Fruit fly (Drosophila melanogaster): ENCODE data around the gene CG5693.
A peak's percentile ranks its signal among the peaks of the same experiment; 100 is the strongest.

CG5693 gene

dm6 chr2L:17963071-17963567, 43.3 kb upstream of the CG5693 start, which contains the start of gene CG5674 (continued):
- no peak for TF ChIP-seq mirr (GFP tag; optimal IDR thresholded peaks at IDR 0.05)
- TF ChIP-seq Mrtf (GFP tag; IDR thresholded peaks at IDR 0.05): no peak
- peak; percentile 40 for TF ChIP-seq Mes4 (GFP tag; optimal IDR thresholded peaks at IDR 0.05)
- no peak for TF ChIP-seq ab (GFP tag; optimal IDR thresholded peaks at IDR 0.05)
- peak; percentile 91 for TF ChIP-seq amos (GFP tag; IDR thresholded peaks at IDR 0.05; ENCODE audit: partially characterized antibody)
- TF ChIP-seq CG4328 (GFP tag; optimal IDR thresholded peaks at IDR 0.05): no peak
- TF ChIP-seq Sox102F (GFP tag; optimal IDR thresholded peaks at IDR 0.05): no peak
- TF ChIP-seq scrt (GFP tag; optimal IDR thresholded peaks at IDR 0.05): no peak
- peak; percentile 35 for TF ChIP-seq Meics (GFP tag; optimal IDR thresholded peaks at IDR 0.05)
- TF ChIP-seq CG4820 (GFP tag; optimal IDR thresholded peaks at IDR 0.05): peak; percentile 30
- no peak for TF ChIP-seq Nf-YB (GFP tag; optimal IDR thresholded peaks at IDR 0.05)
- no peak for TF ChIP-seq pan (optimal IDR thresholded peaks at IDR 0.05)
- TF ChIP-seq pan (GFP tag; optimal IDR thresholded peaks at IDR 0.05 in 1 of 2, IDR thresholded peaks at IDR 0.05 in 1 of 2): peak in 1 of 2 experiments; percentile 52
- TF ChIP-seq YL-1 (GFP tag; optimal IDR thresholded peaks at IDR 0.05): peak; percentile 57
- peak; percentile 58; the same call in 1 of the 3 replicates for TF ChIP-seq CG3726 (GFP tag; IDR thresholded peaks at IDR 0.05)
- no peak for TF ChIP-seq exex (tag; optimal IDR thresholded peaks at IDR 0.05)
- TF ChIP-seq CG5953 (GFP tag; IDR thresholded peaks at IDR 0.05): peak; percentile 27; the same call in 1 of the 2 replicates
- TF ChIP-seq dmrt11E (tag; optimal IDR thresholded peaks at IDR 0.05): no peak
- TF ChIP-seq CG13123 (GFP tag; optimal IDR thresholded peaks at IDR 0.05): no peak
- no peak for TF ChIP-seq hth (optimal IDR thresholded peaks at IDR 0.05)
- TF ChIP-seq Dp (GFP tag; optimal IDR thresholded peaks at IDR 0.05): peak; percentile 21
- peak; percentile 14 for TF ChIP-seq CrebB (tag; optimal IDR thresholded peaks at IDR 0.05)
- TF ChIP-seq Camta (GFP tag; optimal IDR thresholded peaks at IDR 0.05): peak; percentile 67
- TF ChIP-seq maf-S (GFP tag; optimal IDR thresholded peaks at IDR 0.05): no peak
- TF ChIP-seq chm (GFP tag; IDR thresholded peaks at IDR 0.05): 0 out of 2 replicates have a peak, but pooled peaks have one; percentile 18
- TF ChIP-seq CG9215 (GFP tag; IDR thresholded peaks at IDR 0.05): peak; percentile 58
- no peak for TF ChIP-seq bigmax (GFP tag; optimal IDR thresholded peaks at IDR 0.05)
- TF ChIP-seq cg (GFP tag; optimal IDR thresholded peaks at IDR 0.05): no peak
- peak; percentile 89 for TF ChIP-seq pzg (GFP tag; optimal IDR thresholded peaks at IDR 0.05)
- TF ChIP-seq CG32767 (GFP tag; IDR thresholded peaks at IDR 0.05): no peak
- no peak for TF ChIP-seq cwo (GFP tag; optimal IDR thresholded peaks at IDR 0.05)
- peak; percentile 32; the same call in 1 of the 2 replicates for TF ChIP-seq CG17328 (GFP tag; IDR thresholded peaks at IDR 0.05)
- TF ChIP-seq Side (GFP tag; optimal IDR thresholded peaks at IDR 0.05): no peak
- peak; percentile 82 for TF ChIP-seq unc-4 (GFP tag; IDR thresholded peaks at IDR 0.05; ENCODE audit: partially characterized antibody)
- no peak for TF ChIP-seq PHDP (tag; optimal IDR thresholded peaks at IDR 0.05)
- no peak for TF ChIP-seq Kr (GFP tag; optimal IDR thresholded peaks at IDR 0.05)
- no peak for TF ChIP-seq CG31365 (tag; optimal IDR thresholded peaks at IDR 0.05)
- TF ChIP-seq CG34422 (GFP tag; IDR thresholded peaks at IDR 0.05): peak; percentile 74; the same call in 1 of the 3 replicates
- peak; percentile 52 for TF ChIP-seq CG1602 (GFP tag; optimal IDR thresholded peaks at IDR 0.05)
- TF ChIP-seq CG10321 (GFP tag; IDR thresholded peaks at IDR 0.05): peak; percentile 10; the same call in 1 of the 2 replicates
- TF ChIP-seq Scr (GFP tag; IDR thresholded peaks at IDR 0.05; ENCODE audit: partially characterized antibody): peak; percentile 84
- TF ChIP-seq CG14050 (GFP tag; IDR thresholded peaks at IDR 0.05): peak; percentile 23; the same call in 1 of the 3 replicates
- peak; percentile 99 for TF ChIP-seq nerfin-1 (tag; optimal IDR thresholded peaks at IDR 0.05)
- TF ChIP-seq CG9609 (GFP tag; optimal IDR thresholded peaks at IDR 0.05): peak; percentile 67
- no peak for TF ChIP-seq GATAe (GFP tag; conservative IDR thresholded peaks at IDR 0.05)
- peak; percentile 23 for TF ChIP-seq CG18619 (GFP tag; optimal IDR thresholded peaks at IDR 0.05)
- TF ChIP-seq danr (GFP tag; IDR thresholded peaks at IDR 0.05): 0 out of 2 replicates have a peak, but pooled peaks have one; percentile 34
- peak; percentile 95 for TF ChIP-seq Ets65A (GFP tag)
- peak; percentile 19 for TF ChIP-seq psq (GFP tag; optimal IDR thresholded peaks at IDR 0.05)
- TF ChIP-seq bowl (GFP tag; IDR thresholded peaks at IDR 0.05): no peak
- peak; percentile 69 for TF ChIP-seq MESR4 (GFP tag; optimal IDR thresholded peaks at IDR 0.05)
